Fruit fly (Drosophila melanogaster): ENCODE data around the gene CG7920.
A peak's percentile ranks its signal among the peaks of the same experiment; 100 is the strongest.

Gene CG7920

DNA sequence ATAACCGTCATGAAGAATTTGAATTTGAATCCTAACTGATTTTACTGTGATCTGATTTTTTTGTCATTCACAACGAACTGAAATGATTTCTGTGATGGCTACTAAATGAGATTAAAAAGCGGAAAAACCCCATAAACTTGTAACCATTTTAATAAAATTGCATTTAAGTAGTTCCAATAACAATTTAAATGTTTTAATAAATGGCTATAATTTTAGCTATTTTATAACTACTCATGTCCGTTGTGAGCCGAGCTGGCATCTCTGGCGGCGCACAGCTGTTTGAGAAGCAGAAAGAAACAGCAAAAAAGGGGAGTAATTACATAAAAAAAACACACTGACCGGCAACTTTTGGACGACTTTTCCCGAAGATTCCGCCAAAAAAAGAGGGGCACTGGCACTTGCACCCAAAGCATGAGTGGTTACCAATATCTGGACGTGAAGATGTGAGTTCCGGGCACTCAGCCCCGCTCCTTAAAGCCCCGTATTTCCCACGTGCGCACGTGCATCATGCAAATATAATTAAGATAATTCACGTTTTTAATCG lies 41.6 kb upstream of the CG7920 start, which contains the start of the genes CG7950 and Rpp14a (continued):
- TF ChIP-seq crc (GFP tag; optimal IDR thresholded peaks at IDR 0.05) (peak; percentile 38), Ada2b (GFP tag; IDR thresholded peaks at IDR 0.05) (peak; percentile 64), stwl (tag; optimal IDR thresholded peaks at IDR 0.05) (peak; percentile 26), tll (GFP tag; optimal IDR thresholded peaks at IDR 0.05) (no peak), Dip2 (GFP tag; IDR thresholded peaks at IDR 0.05) (no peak), nmo (GFP tag; optimal IDR thresholded peaks at IDR 0.05) (peak; percentile 67), CG32767 (GFP tag; IDR thresholded peaks at IDR 0.05) (peak; percentile 71), Mrtf (GFP tag; IDR thresholded peaks at IDR 0.05) (peak; percentile 57), Gsc (GFP tag; IDR thresholded peaks at IDR 0.05) (no peak; the same call in 1 of the 2 replicates), ken (GFP tag; IDR thresholded peaks at IDR 0.05) (peak; percentile 82), CG31441 (GFP tag; IDR thresholded peaks at IDR 0.05) (peak; percentile 41; the same call in 1 of the 2 replicates), phol (tag; optimal IDR thresholded peaks at IDR 0.05) (peak; percentile 83), CG4730 (GFP tag; IDR thresholded peaks at IDR 0.05) (peak; percentile 55), en (GFP tag; optimal IDR thresholded peaks at IDR 0.05) (peak; percentile 29), CG9876 (GFP tag; optimal IDR thresholded peaks at IDR 0.05) (peak; percentile 56), wek (GFP tag; optimal IDR thresholded peaks at IDR 0.05) (no peak), sim (GFP tag; IDR thresholded peaks at IDR 0.05) (no peak), CG1024 (GFP tag; IDR thresholded peaks at IDR 0.05) (peak; percentile 25; the same call in 1 of the 2 replicates), sima (GFP tag; optimal IDR thresholded peaks at IDR 0.05) (peak; percentile 69), CG13296 (GFP tag; optimal IDR thresholded peaks at IDR 0.05) (peak; percentile 62), dm (GFP tag; optimal IDR thresholded peaks at IDR 0.05) (peak; percentile 69), CG2120 (GFP tag; optimal IDR thresholded peaks at IDR 0.05) (peak; percentile 94), Poxn (GFP tag; IDR thresholded peaks at IDR 0.05) (peak; percentile 59; the same call in 1 of the 2 replicates), CG10565 (GFP tag; optimal IDR thresholded peaks at IDR 0.05) (no peak), CG18011 (GFP tag; optimal IDR thresholded peaks at IDR 0.05) (peak; percentile 65), CkIIα-i1 (GFP tag; IDR thresholded peaks at IDR 0.05) (no peak), CG15601 (tag; optimal IDR thresholded peaks at IDR 0.05) (peak; percentile 69), amos (GFP tag; IDR thresholded peaks at IDR 0.05; ENCODE audit: partially characterized antibody) (no peak), tap (tag; optimal IDR thresholded peaks at IDR 0.05) (peak; percentile 70), bcd (GFP tag; optimal IDR thresholded peaks at IDR 0.05) (peak; percentile 49), lmd (GFP tag; IDR thresholded peaks at IDR 0.05) (peak; percentile 76), dan (GFP tag; IDR thresholded peaks at IDR 0.05) (no peak), sisA (GFP tag; IDR thresholded peaks at IDR 0.05) (peak; percentile 72), sob (GFP tag; IDR thresholded peaks at IDR 0.05) (peak; percentile 76), inv (GFP tag; IDR thresholded peaks at IDR 0.05; ENCODE audit: partially characterized antibody) (no peak), CG10274 (GFP tag; optimal IDR thresholded peaks at IDR 0.05) (no peak), CG30020 (tag; optimal IDR thresholded peaks at IDR 0.05) (peak; percentile 46), CG9817 (tag; optimal IDR thresholded peaks at IDR 0.05) (peak; percentile 86), Mad (GFP tag; optimal IDR thresholded peaks at IDR 0.05) (peak; percentile 83), CG2129 (GFP tag; IDR thresholded peaks at IDR 0.05; ENCODE audit: partially characterized antibody) (no peak), CG34224 (GFP tag; IDR thresholded peaks at IDR 0.05; ENCODE audit: partially characterized antibody) (0 out of 3 replicates have a peak, but pooled peaks have one; percentile 27), CG12219 (GFP tag; optimal IDR thresholded peaks at IDR 0.05) (peak; percentile 51), bigmax (GFP tag; optimal IDR thresholded peaks at IDR 0.05) (no peak), bsh (GFP tag; optimal IDR thresholded peaks at IDR 0.05) (peak; percentile 70 to 83), CG1233 (GFP tag; optimal IDR thresholded peaks at IDR 0.05) (peak; percentile 63), CG9437 (GFP tag; optimal IDR thresholded peaks at IDR 0.05) (peak; percentile 42), toy (GFP tag; IDR thresholded peaks at IDR 0.05) (no peak), CG7839 (tag; optimal IDR thresholded peaks at IDR 0.05) (peak; percentile 69), dmrt11E (tag; optimal IDR thresholded peaks at IDR 0.05) (peak; percentile 78), chif (GFP tag; optimal IDR thresholded peaks at IDR 0.05) (peak; percentile 68 to 86)
